Fruit fly (Drosophila melanogaster): ENCODE results near the gene Best1.

Gene Best1

DNA sequence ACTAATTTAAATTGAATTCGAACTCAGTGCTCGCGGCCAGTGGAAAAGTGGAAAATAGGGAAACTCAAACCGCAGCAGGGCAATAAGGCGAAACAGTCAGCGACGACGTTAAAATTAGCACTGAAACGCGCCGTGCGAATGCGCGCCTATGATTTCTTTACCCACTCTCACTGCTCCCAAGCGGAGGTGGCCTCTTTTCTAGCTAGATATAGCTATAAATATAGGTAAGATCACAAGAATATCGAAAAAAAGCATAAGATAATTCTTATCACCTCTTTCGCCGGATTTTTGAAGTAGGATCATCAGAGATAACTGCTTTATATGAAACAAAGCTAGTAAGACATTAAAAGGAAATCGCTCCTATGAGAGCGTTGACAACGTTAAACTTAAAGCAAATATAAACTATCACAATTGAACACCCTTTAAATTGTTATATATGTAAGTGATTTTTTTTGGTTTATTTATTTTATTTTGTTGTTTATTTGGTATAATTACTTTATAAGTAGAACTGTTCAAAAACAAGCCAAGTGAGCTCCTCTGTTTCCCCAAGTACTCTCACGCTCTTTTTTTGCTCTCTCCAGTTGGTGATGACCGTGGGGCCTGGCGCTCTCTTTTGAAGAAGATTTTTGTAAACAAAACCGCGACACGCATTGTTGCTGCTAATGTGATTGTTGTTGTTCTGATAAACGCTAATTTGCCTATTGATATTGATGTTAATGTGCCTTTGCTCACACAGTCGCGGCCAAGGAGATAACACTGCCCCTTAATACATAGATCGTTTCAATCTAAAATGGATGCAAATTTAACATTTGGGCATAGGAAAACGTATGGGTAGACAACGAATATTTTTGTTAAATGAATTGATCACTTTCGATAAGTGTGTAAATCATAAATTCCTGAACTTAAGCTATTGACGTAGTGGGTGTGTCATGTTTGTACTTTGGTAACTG, 30.4 kb downstream of the Best1 start, which contains the start of gene tws (continued):
- TF ChIP-seq Eip74EF (GFP tag; optimal IDR thresholded peaks at IDR 0.05) (peak in 1 of 2 experiments; percentile 36), CG1832 (GFP tag; optimal IDR thresholded peaks at IDR 0.05) (no peak), lbe (GFP tag; optimal IDR thresholded peaks at IDR 0.05) (no peak), CG17385 (GFP tag; optimal IDR thresholded peaks at IDR 0.05) (peak; percentile 30), CG3065 (GFP tag; optimal IDR thresholded peaks at IDR 0.05) (no peak), Dref (GFP tag; IDR thresholded peaks at IDR 0.05) (no peak), CG13287 (GFP tag; IDR thresholded peaks at IDR 0.05; ENCODE audit: partially characterized antibody) (no peak; the same call in 1 of the 2 replicates), CG12942 (GFP tag; optimal IDR thresholded peaks at IDR 0.05) (no peak), sc (optimal IDR thresholded peaks at IDR 0.05) (no peak), sc (GFP tag; optimal IDR thresholded peaks at IDR 0.05) (no peak), D (optimal IDR thresholded peaks at IDR 0.05) (no peak), D (GFP tag; optimal IDR thresholded peaks at IDR 0.05) (peak; percentile 42), Nf-YB (GFP tag; optimal IDR thresholded peaks at IDR 0.05) (no peak), tgo (GFP tag; IDR thresholded peaks at IDR 0.05) (peak; percentile 49; the same call in 2 of the 3 replicates), CG3838 (GFP tag; optimal IDR thresholded peaks at IDR 0.05) (peak; percentile 66), sr (GFP tag; IDR thresholded peaks at IDR 0.05) (0 out of 3 replicates have a peak, but pooled peaks have one; percentile 26), CG4730 (GFP tag; IDR thresholded peaks at IDR 0.05) (no peak), CG10209 (GFP tag; optimal IDR thresholded peaks at IDR 0.05) (peak; percentile 66), kni (GFP tag; optimal IDR thresholded peaks at IDR 0.05) (no peak), br (optimal IDR thresholded peaks at IDR 0.05) (no peak), Spps (tag; optimal IDR thresholded peaks at IDR 0.05) (no peak), CG1233 (GFP tag; optimal IDR thresholded peaks at IDR 0.05) (peak; percentile 36), az2 (GFP tag; optimal IDR thresholded peaks at IDR 0.05) (peak; percentile 20), CG4707 (GFP tag; optimal IDR thresholded peaks at IDR 0.05) (peak; percentile 6), D19B (GFP tag; optimal IDR thresholded peaks at IDR 0.05) (peak; percentile 28), Stat92E (GFP tag; optimal IDR thresholded peaks at IDR 0.05) (no peak), CG33213 (GFP tag; optimal IDR thresholded peaks at IDR 0.05) (peak; percentile 19), CoRest (tag; optimal IDR thresholded peaks at IDR 0.05) (peak; percentile 66), Sry-β (GFP tag; optimal IDR thresholded peaks at IDR 0.05) (peak; percentile 95), CG9437 (GFP tag; optimal IDR thresholded peaks at IDR 0.05) (peak; percentile 58), croc (GFP tag; conservative IDR thresholded peaks at IDR 0.05) (no peak), h (optimal IDR thresholded peaks at IDR 0.05) (no peak), CG8765 (GFP tag; IDR thresholded peaks at IDR 0.05) (no peak), CG3726 (GFP tag; IDR thresholded peaks at IDR 0.05) (peak; percentile 41; the same call in 1 of the 3 replicates), disco-r (GFP tag; optimal IDR thresholded peaks at IDR 0.05) (peak; percentile 53), kah (GFP tag; optimal IDR thresholded peaks at IDR 0.05) (no peak), HLH3B (GFP tag; IDR thresholded peaks at IDR 0.05) (0 out of 2 replicates have a peak, but pooled peaks have one; percentile 5), cg (GFP tag; optimal IDR thresholded peaks at IDR 0.05) (no peak), bcd (GFP tag; optimal IDR thresholded peaks at IDR 0.05) (peak; percentile 40), klu (GFP tag; IDR thresholded peaks at IDR 0.05) (no peak), CG7786 (GFP tag; optimal IDR thresholded peaks at IDR 0.05) (no peak), cas (GFP tag; IDR thresholded peaks at IDR 0.05) (peak; percentile 28; the same call in 1 of the 2 replicates), Camta (GFP tag; optimal IDR thresholded peaks at IDR 0.05) (no peak), dmrt11E (tag; optimal IDR thresholded peaks at IDR 0.05) (no peak), Hr3 (GFP tag; optimal IDR thresholded peaks at IDR 0.05) (peak; percentile 16), tin (GFP tag; optimal IDR thresholded peaks at IDR 0.05) (no peak), CG11504 (tag; optimal IDR thresholded peaks at IDR 0.05) (peak; percentile 57), CG10147 (GFP tag; optimal IDR thresholded peaks at IDR 0.05) (peak; percentile 61), CG7271 (tag; optimal IDR thresholded peaks at IDR 0.05) (no peak)
